Worm (Caenorhabditis elegans) whole organism, L4 larva: ENCODE measurements around the gene Y64G10A.2.

Source experiments
- egl-27 ChIP-seq: sonication (generic microtip); optimal IDR thresholded peaks from 3 replicates; lab custom pipeline; 2017; ENCODE audit warnings: missing biosample characterization, missing genetic modification reagents, missing genetic modification characterization
- fos-1 ChIP-seq: fragments of 150-350 bp; optimal IDR thresholded peaks from 2 replicates; lab custom pipeline; 2014; ENCODE audit warnings: missing biosample characterization, missing genetic modification characterization
- lin-13 ChIP-seq: fragments of 150-350 bp; optimal IDR thresholded peaks from 2 replicates; lab custom pipeline; 2014; ENCODE audit warnings: missing biosample characterization, missing genetic modification reagents, missing genetic modification characterization
- snpc-4 ChIP-seq: fragments of 150-350 bp; optimal IDR thresholded peaks from 2 replicates; lab custom pipeline; 2014; ENCODE audit warnings: missing biosample characterization, missing genetic modification characterization

DNA sequence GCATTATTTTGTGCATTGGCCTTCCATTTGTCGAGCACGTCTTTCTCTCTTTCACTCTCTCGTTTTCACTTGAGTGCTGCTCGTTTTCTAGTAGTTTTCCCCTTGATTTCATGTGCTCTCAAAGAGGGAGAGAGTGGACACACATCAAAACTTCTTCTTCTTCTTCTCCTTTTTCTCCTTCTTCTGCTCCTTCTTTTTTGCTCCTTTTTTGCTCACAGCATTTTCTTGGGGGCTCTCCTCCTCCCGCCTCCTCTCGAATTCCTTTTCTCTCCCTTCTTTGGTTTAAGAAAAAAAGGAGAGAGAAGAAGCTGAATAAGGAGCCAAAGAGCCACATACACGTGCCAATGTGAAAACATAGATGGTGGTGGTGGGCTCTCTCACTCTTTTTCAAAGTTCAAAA lies 28.3 kb upstream of the Y64G10A.2 start:
- TF ChIP-seq lin-13 (no peak), fos-1 (tag; lab: Kevin White, UChicago) (no peak), egl-27 (tag; lab: Kevin White, UChicago) (no peak), snpc-4 (no peak)
